Worm (Caenorhabditis elegans) whole organism, L3 larva: ENCODE results near the gene mua-3.

Source experiments
- ama-1 ChIP-seq: fragments of 150-350 bp; optimal IDR thresholded peaks from 2 replicates; lab custom pipeline; 2018
- ceh-16 ChIP-seq: sonication (generic microtip); optimal IDR thresholded peaks from 2 replicates; lab custom pipeline; 2017; ENCODE audit warnings: missing biosample characterization, missing genetic modification characterization
- ceh-28 ChIP-seq: fragments of 150-350 bp; optimal IDR thresholded peaks from 2 replicates; lab custom pipeline; 2014; ENCODE audit warnings: missing biosample characterization, missing genetic modification reagents, missing genetic modification characterization
- nhr-28 ChIP-seq: fragments of 150-350 bp; optimal IDR thresholded peaks from 2 replicates; lab custom pipeline; 2014; ENCODE audit warnings: missing biosample characterization, missing genetic modification characterization
- snpc-4 ChIP-seq: fragments of 150-350 bp; optimal IDR thresholded peaks from 2 replicates; lab custom pipeline; 2014; ENCODE audit warnings: missing biosample characterization, missing genetic modification characterization
- unc-62 ChIP-seq: fragments of 150-350 bp; sonication (generic microtip); optimal IDR thresholded peaks from 4 replicates; lab custom pipeline; 2014; ENCODE audit warnings: missing biosample characterization, missing genetic modification reagents, missing genetic modification characterization

DNA sequence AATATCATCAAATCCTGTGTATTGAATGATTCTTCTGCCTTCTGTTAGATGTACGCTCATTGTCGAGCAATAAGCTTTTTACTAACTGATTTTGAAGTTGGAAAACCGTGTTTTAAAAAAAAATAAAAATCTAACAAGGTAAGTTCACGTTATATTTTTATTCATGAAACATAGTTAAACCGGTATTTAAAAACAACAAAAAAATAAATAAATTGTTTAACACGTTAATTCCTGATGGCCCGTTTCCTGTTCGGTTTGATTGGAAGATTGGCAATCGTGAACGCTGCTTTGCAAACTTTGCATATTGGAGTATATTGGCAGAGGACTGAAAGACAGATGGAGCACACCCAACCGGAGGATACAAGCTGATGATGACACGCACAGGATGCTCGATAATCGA, 41.7 kb upstream of the mua-3 start, which contains the start of gene ZK1128.3:
- TF ChIP-seq snpc-4 (tag; lab: Kevin White, UChicago) (no peak), nhr-28 (tag; lab: Kevin White, UChicago) (no peak), ama-1 (lab: Kevin White, UChicago) (no peak), ceh-28 (no peak), ceh-16 (no peak), unc-62 (no peak)
